Fruit fly (Drosophila melanogaster): ENCODE data around the gene ush.

The ush gene

DNA sequence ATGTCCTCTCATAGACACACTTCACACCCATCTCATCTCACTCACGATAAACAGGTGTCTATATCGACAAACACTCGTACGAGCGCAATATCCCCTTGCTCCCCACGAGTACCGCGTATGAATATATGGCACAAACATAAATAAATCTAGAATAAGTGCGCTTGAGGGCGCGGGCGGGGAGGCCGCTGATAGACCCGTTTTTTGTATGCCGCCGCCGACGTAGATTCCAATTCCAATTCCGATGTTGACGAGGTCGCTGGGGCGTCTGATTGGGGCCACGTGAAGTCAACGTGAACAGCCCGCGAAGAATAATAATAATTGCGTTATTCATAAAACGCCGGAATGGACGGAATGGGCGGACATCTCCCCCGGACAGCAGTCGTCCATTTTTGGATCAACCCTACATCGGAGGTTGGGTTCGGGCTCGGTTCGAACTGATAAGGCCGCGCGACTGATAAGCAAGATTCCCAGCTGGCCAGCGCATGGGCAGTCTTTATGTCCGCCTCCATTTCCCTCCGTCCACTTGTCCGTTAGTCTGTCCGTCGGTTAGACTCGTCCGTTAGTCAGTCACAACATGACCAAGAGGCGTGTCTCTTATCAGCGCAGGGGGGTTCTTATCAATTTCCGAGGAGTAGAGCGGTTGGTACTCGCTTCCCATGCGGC is 8.4 kb downstream of the ush start (continued):
- TF ChIP-seq B-H2 (GFP tag; optimal IDR thresholded peaks at IDR 0.05) (peak; percentile 58), C15 (GFP tag; IDR thresholded peaks at IDR 0.05) (no peak), CG17829 (tag; optimal IDR thresholded peaks at IDR 0.05) (no peak), CG10431 (GFP tag; optimal IDR thresholded peaks at IDR 0.05) (no peak), pum (GFP tag; optimal IDR thresholded peaks at IDR 0.05) (no peak), sim (GFP tag; IDR thresholded peaks at IDR 0.05) (no peak), CG31388 (GFP tag; optimal IDR thresholded peaks at IDR 0.05) (no peak), chif (GFP tag; optimal IDR thresholded peaks at IDR 0.05) (no peak), CG30020 (tag; optimal IDR thresholded peaks at IDR 0.05) (no peak), CG11085 (GFP tag; IDR thresholded peaks at IDR 0.05) (no peak), CG18619 (GFP tag; optimal IDR thresholded peaks at IDR 0.05) (peak; percentile 45), CG8290 (GFP tag; optimal IDR thresholded peaks at IDR 0.05) (no peak), CG8290 (tag; optimal IDR thresholded peaks at IDR 0.05) (peak in 1 of 2 experiments; percentile 72), crol (GFP tag; IDR thresholded peaks at IDR 0.05) (peak; percentile 96)

dm6 chr2L:485127-485824 is 9.3 kb downstream of the ush start:
- TF ChIP-seq caup (GFP tag; optimal IDR thresholded peaks at IDR 0.05; ENCODE audit: severe bottlenecking) (no peak), sna (GFP tag; IDR thresholded peaks at IDR 0.05; ENCODE audit: partially characterized antibody) (no peak), CG12659 (GFP tag; optimal IDR thresholded peaks at IDR 0.05) (no peak), CG7987 (GFP tag; optimal IDR thresholded peaks at IDR 0.05) (peak; percentile 54), CG9797 (GFP tag; optimal IDR thresholded peaks at IDR 0.05) (no peak), NC2α (GFP tag; optimal IDR thresholded peaks at IDR 0.05) (no peak), CG6854 (GFP tag; optimal IDR thresholded peaks at IDR 0.05) (no peak), fd3F (GFP tag; optimal IDR thresholded peaks at IDR 0.05) (no peak), CG8478 (optimal IDR thresholded peaks at IDR 0.05) (no peak), CG34376 (GFP tag; optimal IDR thresholded peaks at IDR 0.05) (no peak), Pdp1 (GFP tag; optimal IDR thresholded peaks at IDR 0.05) (peak in 1 of 2 experiments; percentile 93), CG13894 (tag; optimal IDR thresholded peaks at IDR 0.05) (peak; percentile 84), CG7357 (GFP tag; IDR thresholded peaks at IDR 0.05) (0 out of 3 replicates have a peak, but pooled peaks have one; percentile 49), CTCF (GFP tag; optimal IDR thresholded peaks at IDR 0.05) (no peak), sug (tag; optimal IDR thresholded peaks at IDR 0.05) (no peak), Hand (GFP tag; optimal IDR thresholded peaks at IDR 0.05) (no peak), CG15696 (tag; optimal IDR thresholded peaks at IDR 0.05) (no peak), yki (optimal IDR thresholded peaks at IDR 0.05) (no peak), tna (GFP tag; IDR thresholded peaks at IDR 0.05; ENCODE audit: partially characterized antibody) (0 out of 2 replicates have a peak, but pooled peaks have one; percentile 44), sd (tag; optimal IDR thresholded peaks at IDR 0.05) (no peak), CG2116 (GFP tag; optimal IDR thresholded peaks at IDR 0.05) (no peak), CG4282 (GFP tag; optimal IDR thresholded peaks at IDR 0.05) (no peak), eve (GFP tag; optimal IDR thresholded peaks at IDR 0.05) (no peak), ttk (GFP tag; IDR thresholded peaks at IDR 0.05) (no peak), CG7839 (tag; optimal IDR thresholded peaks at IDR 0.05) (no peak), CG7372 (GFP tag; IDR thresholded peaks at IDR 0.05) (no peak), nerfin-1 (tag; optimal IDR thresholded peaks at IDR 0.05) (no peak), Deaf1 (tag; optimal IDR thresholded peaks at IDR 0.05) (peak; percentile 34), CG15514 (GFP tag; optimal IDR thresholded peaks at IDR 0.05) (no peak), onecut (GFP tag; IDR thresholded peaks at IDR 0.05) (no peak), Dp (GFP tag; optimal IDR thresholded peaks at IDR 0.05) (no peak), ab (GFP tag; optimal IDR thresholded peaks at IDR 0.05) (peak; percentile 4), fu2 (GFP tag; optimal IDR thresholded peaks at IDR 0.05) (no peak), CG3838 (GFP tag; optimal IDR thresholded peaks at IDR 0.05) (no peak), BtbVII (GFP tag; optimal IDR thresholded peaks at IDR 0.05) (no peak), H2.0 (GFP tag; IDR thresholded peaks at IDR 0.05) (no peak)

Data from whole organism, embryonic.